Worm (Caenorhabditis elegans) whole organism, L4/young adult: Measurements from ENCODE around the gene C01F1.5.

Experiments used
- W03F9.2 ChIP-seq: fragments of 150-350 bp; optimal IDR thresholded peaks from 2 replicates; lab custom pipeline; 2014; ENCODE audit warnings: missing biosample characterization, missing genetic modification characterization
- dao-5 ChIP-seq: sonication (generic microtip); optimal IDR thresholded peaks from 2 replicates; lab custom pipeline; 2016; ENCODE audit warnings: missing genotype, missing genetic modification characterization, moderate library complexity, missing compliant biosample characterization
- him-1 ChIP-seq: sonication (generic microtip); optimal IDR thresholded peaks from 2 replicates; lab custom pipeline; 2016; ENCODE audit warnings: missing genotype, missing genetic modification reagents, missing genetic modification characterization, missing compliant biosample characterization

- no peak for TF ChIP-seq W03F9.2 (tag; lab: Kevin White, UChicago)
- no peak for TF ChIP-seq him-1 (tag; lab: Kevin White, UChicago)
- no peak for TF ChIP-seq dao-5
Observed at ce11 chrII:4275637-4276252, 5.9 kb downstream of the C01F1.5 start, which contains the start of gene npr-42.
